Fruit fly (Drosophila melanogaster) whole organism, wandering third instar larva: Measurements from ENCODE around the gene PNUTS.
A peak's percentile ranks its signal among the peaks of the same experiment; 100 is the strongest.

ENCODE experiments used
- Abd-B ChIP-seq: fragments of >200 bp; optimal IDR thresholded peaks from 2 replicates; lab custom pipeline; 2017; ENCODE audit warnings: missing biosample characterization, missing genetic modification characterization
- CG32264 ChIP-seq: fragments of 200-800 bp; sonication (Bioruptor generic); optimal IDR thresholded peaks from 2 replicates; lab custom pipeline; 2016; ENCODE audit warnings: missing biosample characterization, missing genetic modification characterization
- CG9705 ChIP-seq: fragments of 200-800 bp; sonication (Bioruptor generic); optimal IDR thresholded peaks from 2 replicates; lab custom pipeline; 2018; ENCODE audit warnings: missing biosample characterization, mild to moderate bottlenecking, missing genetic modification characterization
- CrebA ChIP-seq: fragments of 200-800 bp; sonication (Bioruptor generic); optimal IDR thresholded peaks from 2 replicates; lab custom pipeline; 2016; ENCODE audit warnings: missing biosample characterization, mild to moderate bottlenecking, missing genetic modification characterization, borderline replicate concordance
- Dfd ChIP-seq: fragments of >200 bp; optimal IDR thresholded peaks from 2 replicates; lab custom pipeline; 2017; ENCODE audit warnings: missing biosample characterization, missing genetic modification characterization
- Dif ChIP-seq: fragments of 200-275, 200-300 bp; sonication (Bioruptor generic); optimal IDR thresholded peaks from 2 replicates; lab custom pipeline; 2018; ENCODE audit warnings: missing biosample characterization, missing genetic modification characterization; ENCODE audit not compliant: partially characterized antibody
- GATAd ChIP-seq: sonication (Bioruptor generic); optimal IDR thresholded peaks from 2 replicates; lab custom pipeline; 2016; ENCODE audit warnings: missing biosample characterization, missing genetic modification characterization
- HLH106 ChIP-seq: fragments of 200-800 bp; optimal IDR thresholded peaks from 3 replicates; lab custom pipeline; 2019; ENCODE audit warnings: missing biosample characterization, mild to moderate bottlenecking, missing genetic modification characterization, moderate library complexity
- Hnf4 ChIP-seq: fragments of 200-800 bp; sonication (Bioruptor generic); optimal IDR thresholded peaks from 2 replicates; lab custom pipeline; 2016; ENCODE audit warnings: missing biosample characterization, mild to moderate bottlenecking, missing genetic modification characterization
- Hr78 ChIP-seq: fragments of >200 bp; optimal IDR thresholded peaks from 2 replicates; lab custom pipeline; 2017; ENCODE audit warnings: missing biosample characterization, missing genetic modification characterization
- Hr83 ChIP-seq: fragments of 200-300 bp; sonication (Bioruptor generic); optimal IDR thresholded peaks from 2 replicates; lab custom pipeline; 2016; ENCODE audit warnings: missing biosample characterization, mild to moderate bottlenecking, missing genetic modification characterization, moderate library complexity; ENCODE audit not compliant: poor library complexity, severe bottlenecking
- Jra ChIP-seq: sonication (Bioruptor generic); optimal IDR thresholded peaks from 2 replicates; lab custom pipeline; 2016; ENCODE audit warnings: missing biosample characterization, missing genetic modification characterization
- Mio ChIP-seq: sonication (Bioruptor generic); optimal IDR thresholded peaks from 2 replicates; lab custom pipeline; 2016; ENCODE audit warnings: missing biosample characterization, missing genetic modification characterization
- Myc ChIP-seq: fragments of >200 bp; optimal IDR thresholded peaks from 2 replicates; lab custom pipeline; 2017
- N ChIP-seq: fragments of >200 bp; optimal IDR thresholded peaks from 2 replicates; lab custom pipeline; 2018; ENCODE audit warnings: missing biosample characterization, missing external identifiers, missing genetic modification characterization
- OdsH ChIP-seq: fragments of 200-800 bp; sonication (Bioruptor generic); optimal IDR thresholded peaks from 2 replicates; lab custom pipeline; 2016; ENCODE audit warnings: missing biosample characterization, mild to moderate bottlenecking, missing genetic modification characterization
- Rel ChIP-seq, 2 experiments: fragments of 200-800 bp; sonication (Bioruptor generic) in 1 of 2; optimal IDR thresholded peaks; 2 replicates in 1 of 2; 3 replicates in 1 of 2; lab custom pipeline; 2016 to 2019; ENCODE audit warnings: mild to moderate bottlenecking in 2 of 2, missing biosample characterization in 2 of 2, missing genetic modification characterization in 2 of 2, moderate library complexity in 1 of 2
- Sp1 ChIP-seq: fragments of 200-800 bp; sonication (Bioruptor generic); optimal IDR thresholded peaks from 3 replicates; lab custom pipeline; 2019; ENCODE audit warnings: missing biosample characterization, mild to moderate bottlenecking, missing genetic modification characterization, moderate library complexity
- Vsx2 ChIP-seq: fragments of 200-300, 225-300 bp; sonication (Bioruptor generic); optimal IDR thresholded peaks from 2 replicates; lab custom pipeline; 2018; ENCODE audit warnings: missing biosample characterization, missing genetic modification characterization; ENCODE audit not compliant: partially characterized antibody
- br ChIP-seq: fragments of 200-800 bp; sonication (Bioruptor generic); optimal IDR thresholded peaks from 2 replicates; lab custom pipeline; 2016; ENCODE audit warnings: missing biosample characterization, missing genetic modification characterization
- brk ChIP-seq: fragments of 200-800 bp; sonication (Bioruptor generic); optimal IDR thresholded peaks from 2 replicates; lab custom pipeline; 2016; ENCODE audit warnings: missing biosample characterization, mild to moderate bottlenecking, missing genetic modification characterization
- dl ChIP-seq, 2 experiments: fragments of 175-275, 200-275 bp in 1 of 2; fragments of 200-275 bp in 1 of 2; sonication (Bioruptor generic); optimal IDR thresholded peaks; lab custom pipeline; 2018; ENCODE audit warnings: mild to moderate bottlenecking in 2 of 2, missing biosample characterization in 2 of 2, missing genetic modification characterization in 2 of 2, moderate library complexity in 2 of 2; ENCODE audit not compliant: partially characterized antibody in 2 of 2, insufficient read depth in 1 of 2
- dmrt93B ChIP-seq: fragments of 200-800 bp; sonication (Bioruptor generic); optimal IDR thresholded peaks from 2 replicates; lab custom pipeline; 2018; ENCODE audit warnings: missing biosample characterization, mild to moderate bottlenecking, missing genetic modification characterization
- dsf ChIP-seq: sonication (Bioruptor generic); optimal IDR thresholded peaks from 2 replicates; lab custom pipeline; 2016; ENCODE audit warnings: missing biosample characterization, missing genetic modification characterization, borderline replicate concordance
- ey ChIP-seq: fragments of 200-800 bp; sonication (Bioruptor generic); optimal IDR thresholded peaks from 2 replicates; lab custom pipeline; 2016; ENCODE audit warnings: missing biosample characterization, missing genetic modification characterization
- foxo ChIP-seq, 2 experiments: fragments of 200-800 bp; sonication (Bioruptor generic); optimal IDR thresholded peaks; 2 replicates in 1 of 2; 3 replicates in 1 of 2; lab custom pipeline; 2016 to 2017; ENCODE audit warnings: missing biosample characterization in 2 of 2, missing genetic modification characterization in 2 of 2
- fru ChIP-seq: fragments of 200-800 bp; sonication (Bioruptor generic); optimal IDR thresholded peaks from 3 replicates; lab custom pipeline; 2016; ENCODE audit warnings: missing biosample characterization, mild to moderate bottlenecking, missing genetic modification characterization
- h ChIP-seq: fragments of 200-800 bp; sonication (Bioruptor generic); optimal IDR thresholded peaks from 3 replicates; lab custom pipeline; 2016; ENCODE audit warnings: missing biosample characterization, mild to moderate bottlenecking, missing genetic modification characterization
- jim ChIP-seq: fragments of 175-275, 200-325 bp; sonication (Bioruptor generic); optimal IDR thresholded peaks from 2 replicates; lab custom pipeline; 2016; ENCODE audit warnings: missing biosample characterization, mild to moderate bottlenecking, missing genetic modification characterization
- lola ChIP-seq: fragments of >200 bp; optimal IDR thresholded peaks from 2 replicates; lab custom pipeline; 2017; ENCODE audit warnings: missing biosample characterization, missing genetic modification characterization
- pan ChIP-seq: fragments of >200 bp; optimal IDR thresholded peaks from 2 replicates; lab custom pipeline; 2017
- psq ChIP-seq: fragments of 200-800 bp; sonication (Bioruptor generic); optimal IDR thresholded peaks from 3 replicates; lab custom pipeline; 2017; ENCODE audit warnings: missing biosample characterization, mild to moderate bottlenecking, missing genetic modification characterization, moderate library complexity
- rgr ChIP-seq: fragments of 200-800 bp; sonication (Bioruptor generic); optimal IDR thresholded peaks from 3 replicates; lab custom pipeline; 2016; ENCODE audit warnings: missing biosample characterization, mild to moderate bottlenecking, missing genetic modification characterization
- sage ChIP-seq: fragments of 200-800 bp; sonication (Bioruptor generic); optimal IDR thresholded peaks from 2 replicates; lab custom pipeline; 2016; ENCODE audit warnings: missing biosample characterization, mild to moderate bottlenecking, missing genetic modification characterization
- sv ChIP-seq: fragments of 200-800 bp; sonication (Bioruptor generic); optimal IDR thresholded peaks from 3 replicates; lab custom pipeline; 2016; ENCODE audit warnings: missing biosample characterization, missing genetic modification characterization
- tai ChIP-seq: sonication (Bioruptor generic); optimal IDR thresholded peaks from 2 replicates; lab custom pipeline; 2016; ENCODE audit warnings: missing biosample characterization, missing genetic modification characterization
- usp ChIP-seq: fragments of >200 bp; optimal IDR thresholded peaks from 2 replicates; lab custom pipeline; 2017; ENCODE audit warnings: missing biosample characterization, missing genetic modification characterization
- woc ChIP-seq: sonication (Bioruptor generic); optimal IDR thresholded peaks from 2 replicates; lab custom pipeline; 2016; ENCODE audit warnings: missing biosample characterization, mild to moderate bottlenecking, missing genetic modification characterization

Gene PNUTS

DNA sequence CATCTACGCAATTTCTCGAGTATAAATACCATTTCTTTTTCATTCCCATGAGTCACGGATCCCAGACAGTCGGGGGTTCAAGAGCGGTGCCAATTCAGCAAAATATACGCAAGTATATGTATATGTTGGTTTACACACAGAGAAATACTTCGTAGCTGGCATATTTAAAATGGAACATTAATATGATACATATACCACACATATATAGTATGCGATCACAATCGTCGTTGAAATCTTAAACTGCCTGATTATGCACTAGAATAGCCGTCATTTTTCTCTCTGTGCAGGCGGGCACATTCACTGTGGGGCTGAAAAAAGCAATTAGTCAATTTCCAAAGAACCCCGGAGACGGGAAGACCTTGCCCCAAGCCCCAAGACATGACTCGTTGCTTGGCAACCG is 28.6 kb upstream of the PNUTS start:
- TF ChIP-seq Rel (GFP tag; optimal IDR thresholded peaks at IDR 0.05; lab: Kevin White, UChicago) (peak; percentile 87), Rel (tag; optimal IDR thresholded peaks at IDR 0.05; lab: Kevin White, UChicago) (peak; percentile 86), HLH106 (peak; percentile 97), sage (peak; percentile 91), CrebA (GFP tag; lab: Kevin White, UChicago) (no peak), OdsH (GFP tag; lab: Kevin White, UChicago) (peak; percentile 96), Vsx2 (GFP tag; lab: Kevin White, UChicago) (no peak), Hnf4 (GFP tag; lab: Kevin White, UChicago) (peak; percentile 97), jim (GFP tag; lab: Kevin White, UChicago) (no peak), psq (GFP tag; lab: Kevin White, UChicago) (peak; percentile 91), usp (no peak), dl (GFP tag; optimal IDR thresholded peaks at IDR 0.05; lab: Kevin White, UChicago; ENCODE audit: insufficient read depth in 1 of 2, partially characterized antibody in 2 of 2) (no peak), CG32264 (GFP tag; lab: Kevin White, UChicago) (peak; percentile 87), sv (peak; percentile 64), rgr (GFP tag; lab: Kevin White, UChicago) (peak; percentile 96), CG9705 (peak; percentile 94), Abd-B (no peak), N (GFP tag; lab: Kevin White, UChicago) (no peak), h (GFP tag; lab: Kevin White, UChicago) (peak; percentile 97), Hr78 (GFP tag; lab: Kevin White, UChicago) (no peak), fru (GFP tag; lab: Kevin White, UChicago) (peak; percentile 95), Dif (GFP tag; lab: Kevin White, UChicago) (no peak), tai (peak; percentile 95), Dfd (GFP tag; lab: Kevin White, UChicago) (no peak), br (GFP tag; lab: Kevin White, UChicago) (peak; percentile 97), Jra (GFP tag; lab: Kevin White, UChicago) (peak; percentile 95), ey (GFP tag; lab: Kevin White, UChicago) (peak; percentile 93), dmrt93B (peak; percentile 91), foxo (GFP tag; optimal IDR thresholded peaks at IDR 0.05; lab: Kevin White, UChicago) (peak; percentile 57 to 96), Mio (GFP tag; lab: Kevin White, UChicago) (peak; percentile 87), dsf (peak; percentile 80), Sp1 (peak; percentile 93), pan (lab: Kevin White, UChicago) (no peak), brk (GFP tag; lab: Kevin White, UChicago) (peak; percentile 86), Hr83 (peak; percentile 76), GATAd (GFP tag; lab: Kevin White, UChicago) (peak; percentile 85), lola (no peak), Myc (lab: Kevin White, UChicago) (no peak), woc (GFP tag; lab: Kevin White, UChicago) (peak; percentile 86)

DNA sequence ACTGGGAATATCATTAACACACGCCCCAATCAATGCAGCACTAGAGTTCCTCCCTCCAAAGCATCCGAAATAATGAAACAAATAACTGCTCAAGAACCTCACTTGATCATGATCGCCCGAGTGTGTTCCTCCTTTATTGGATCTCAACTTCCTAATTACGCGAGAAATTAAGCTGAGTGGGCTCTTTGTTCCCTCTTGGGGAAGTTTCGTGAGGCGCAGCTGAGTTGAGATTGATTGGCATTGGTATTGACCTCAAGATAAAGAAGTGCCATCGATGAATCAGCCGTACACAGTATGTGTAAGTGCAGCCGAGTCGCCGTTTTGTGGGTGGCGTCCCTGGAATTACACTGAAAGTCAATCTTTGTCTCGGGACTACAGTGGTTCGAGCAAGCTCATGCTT is 27.4 kb upstream of the PNUTS start:
- TF ChIP-seq CG32264 (GFP tag; lab: Kevin White, UChicago): no peak
- TF ChIP-seq Rel (GFP tag; optimal IDR thresholded peaks at IDR 0.05; lab: Kevin White, UChicago): no peak
- peak; percentile 64 for TF ChIP-seq Rel (tag; optimal IDR thresholded peaks at IDR 0.05; lab: Kevin White, UChicago)
- TF ChIP-seq, all 38 proteins: peak for 1

- TF ChIP-seq woc (GFP tag; lab: Kevin White, UChicago): no peak
- no peak for TF ChIP-seq Hnf4 (GFP tag; lab: Kevin White, UChicago)
- no peak for TF ChIP-seq dmrt93B
- no peak for TF ChIP-seq Hr78 (GFP tag; lab: Kevin White, UChicago)
- TF ChIP-seq ey (GFP tag; lab: Kevin White, UChicago): peak; percentile 4
- no peak for TF ChIP-seq Vsx2 (GFP tag; lab: Kevin White, UChicago)
- peak; percentile 13 for TF ChIP-seq HLH106
- TF ChIP-seq GATAd (GFP tag; lab: Kevin White, UChicago): no peak
- TF ChIP-seq pan (lab: Kevin White, UChicago): no peak
- no peak for TF ChIP-seq Sp1
- TF ChIP-seq OdsH (GFP tag; lab: Kevin White, UChicago): peak; percentile 1
- no peak for TF ChIP-seq dl (GFP tag; optimal IDR thresholded peaks at IDR 0.05; lab: Kevin White, UChicago; ENCODE audit: insufficient read depth in 1 of 2, partially characterized antibody in 2 of 2)
- no peak for TF ChIP-seq Mio (GFP tag; lab: Kevin White, UChicago)
- TF ChIP-seq Myc (lab: Kevin White, UChicago): no peak
- TF ChIP-seq psq (GFP tag; lab: Kevin White, UChicago): no peak
- no peak for TF ChIP-seq Rel (GFP tag; optimal IDR thresholded peaks at IDR 0.05; lab: Kevin White, UChicago)
- TF ChIP-seq Rel (tag; optimal IDR thresholded peaks at IDR 0.05; lab: Kevin White, UChicago): no peak
- TF ChIP-seq br (GFP tag; lab: Kevin White, UChicago): peak; percentile 7
- TF ChIP-seq sv: no peak
- TF ChIP-seq CG32264 (GFP tag; lab: Kevin White, UChicago): no peak
- no peak for TF ChIP-seq Abd-B
- TF ChIP-seq fru (GFP tag; lab: Kevin White, UChicago): peak; percentile 9
- no peak for TF ChIP-seq Dfd (GFP tag; lab: Kevin White, UChicago)
- TF ChIP-seq, all 38 proteins: peak for 5
Observed at dm6 chr2L:843301-843700, 27.0 kb upstream of the PNUTS start.
